Worm (Caenorhabditis elegans) whole organism, young adult: ENCODE data around the gene gtap-2.

ENCODE experiments used
- C06A6.2 ChIP-seq: fragments of 200-800 bp; sonication (Bioruptor generic); conservative IDR thresholded peaks from 2 replicates; pipeline ENCODE4 v1.3.6; 2022; ENCODE audit warnings: missing genetic modification characterization, missing compliant biosample characterization
- C17E4.6 ChIP-seq: fragments of 200-800 bp; sonication (Bioruptor generic); IDR thresholded peaks from 2 replicates; pipeline ENCODE4 v1.3.6; 2022; ENCODE audit warnings: missing genetic modification reagents, missing genetic modification characterization, missing compliant biosample characterization
- F39B2.1 ChIP-seq: fragments of 200-800 bp; sonication (Bioruptor generic); IDR thresholded peaks from 2 replicates; pipeline ENCODE4 v1.3.6; 2022; ENCODE audit warnings: missing genetic modification reagents, missing genetic modification characterization, missing compliant biosample characterization
- F57A8.1 ChIP-seq: fragments of 200-800 bp; sonication (Bioruptor generic); optimal IDR thresholded peaks from 2 replicates; lab custom pipeline; 2018; ENCODE audit warnings: mild to moderate bottlenecking, missing genetic modification characterization, moderate library complexity, missing compliant biosample characterization
- K11D2.4 ChIP-seq: fragments of 200-800 bp; sonication (Bioruptor generic); IDR thresholded peaks from 2 replicates; pipeline ENCODE4 v1.3.6; 2022; ENCODE audit warnings: missing genetic modification reagents, missing genetic modification characterization, missing compliant biosample characterization
- K12H6.12 ChIP-seq: fragments of 200-800 bp; sonication (Bioruptor generic); optimal IDR thresholded peaks from 2 replicates; lab custom pipeline; 2018; ENCODE audit warnings: mild to moderate bottlenecking, missing genetic modification characterization, missing compliant biosample characterization
- Y53G8AR.9 ChIP-seq: fragments of 200-800 bp; sonication (Bioruptor generic); conservative IDR thresholded peaks from 2 replicates; pipeline ENCODE4 v1.3.6; 2022; ENCODE audit warnings: missing genetic modification reagents, missing genetic modification characterization, missing compliant biosample characterization
- Y56A3A.18 ChIP-seq: fragments of 200-800 bp; sonication (Bioruptor generic); IDR thresholded peaks from 2 replicates; pipeline ENCODE4 v1.3.6; 2022; ENCODE audit warnings: missing genetic modification reagents, missing genetic modification characterization, missing compliant biosample characterization
- Y95B8A.8 ChIP-seq: fragments of 200-800 bp; sonication (Bioruptor generic); IDR thresholded peaks from 2 replicates; pipeline ENCODE4 v1.3.6; 2022; ENCODE audit warnings: missing genetic modification reagents, missing genetic modification characterization, missing compliant biosample characterization
- ZK185.1 ChIP-seq: sonication (generic microtip); optimal IDR thresholded peaks from 2 replicates; lab custom pipeline; 2016; ENCODE audit warnings: mild to moderate bottlenecking, missing genetic modification characterization, missing compliant biosample characterization; ENCODE audit not compliant: poor library complexity, severe bottlenecking
- ama-1 ChIP-seq, 3 experiments: fragments of 150-350 bp in 1 of 3; sonication (generic microtip) in 2 of 3; optimal IDR thresholded peaks; 2 replicates each; lab custom pipeline; 2014 to 2018; ENCODE audit warnings: missing biosample characterization in 2 of 3, missing genetic modification characterization in 2 of 3, missing genetic modification reagents in 2 of 3
- atf-7 ChIP-seq: sonication (generic microtip); optimal IDR thresholded peaks from 2 replicates; lab custom pipeline; 2017; ENCODE audit warnings: mild to moderate bottlenecking, missing genetic modification characterization, missing compliant biosample characterization
- attf-5 ChIP-seq: fragments of 200-800 bp; sonication (Bioruptor generic); optimal IDR thresholded peaks from 2 replicates; lab custom pipeline; 2018; ENCODE audit warnings: mild to moderate bottlenecking, missing genetic modification characterization, missing compliant biosample characterization
- chd-7 ChIP-seq: sonication (generic microtip); optimal IDR thresholded peaks from 2 replicates; lab custom pipeline; 2016; ENCODE audit warnings: mild to moderate bottlenecking, missing genetic modification characterization, moderate library complexity, missing compliant biosample characterization
- die-1 ChIP-seq: sonication (generic microtip); optimal IDR thresholded peaks from 2 replicates; lab custom pipeline; 2016; ENCODE audit warnings: missing genotype, mild to moderate bottlenecking, missing genetic modification characterization, missing compliant biosample characterization
- dox-1 ChIP-seq: fragments of 200-800 bp; sonication (Bioruptor generic); IDR thresholded peaks from 2 replicates; pipeline ENCODE4 v1.3.6; 2022; ENCODE audit warnings: missing genetic modification reagents, missing genetic modification characterization, missing compliant biosample characterization
- egl-44 ChIP-seq: fragments of 200-800 bp; sonication (Bioruptor generic); IDR thresholded peaks from 2 replicates; pipeline ENCODE4 v1.3.6; 2022; ENCODE audit warnings: missing genetic modification reagents, missing genetic modification characterization, missing compliant biosample characterization
- ets-4 ChIP-seq: fragments of 200-800 bp; sonication (Bioruptor generic); optimal IDR thresholded peaks from 2 replicates; lab custom pipeline; 2018; ENCODE audit warnings: mild to moderate bottlenecking, missing genetic modification characterization, missing compliant biosample characterization
- fkh-3 ChIP-seq: sonication (generic microtip); optimal IDR thresholded peaks from 2 replicates; lab custom pipeline; 2016; ENCODE audit warnings: mild to moderate bottlenecking, missing genetic modification characterization, missing compliant biosample characterization
- him-1 ChIP-seq: sonication (generic microtip); optimal IDR thresholded peaks from 2 replicates; lab custom pipeline; 2016; ENCODE audit warnings: missing genotype, missing genetic modification reagents, missing genetic modification characterization, missing compliant biosample characterization
- hmg-1.2 ChIP-seq: fragments of 200-800 bp; sonication (Bioruptor generic); IDR thresholded peaks from 2 replicates; pipeline ENCODE4 v1.3.6; 2022; ENCODE audit warnings: missing genetic modification reagents, missing genetic modification characterization, missing compliant biosample characterization
- hmg-20 ChIP-seq: fragments of 200-800 bp; sonication (Bioruptor generic); IDR thresholded peaks from 2 replicates; pipeline ENCODE4 v1.3.6; 2022; ENCODE audit warnings: missing genetic modification reagents, missing genetic modification characterization, missing compliant biosample characterization
- hrde-1 ChIP-seq: sonication (generic microtip); optimal IDR thresholded peaks from 2 replicates; lab custom pipeline; 2016; ENCODE audit warnings: missing genetic modification characterization, mild to moderate bottlenecking, missing compliant biosample characterization, moderate library complexity, missing genotype, missing genetic modification reagents, borderline replicate concordance
- hsf-1 ChIP-seq: fragments of 200-800 bp; sonication (Bioruptor generic); IDR thresholded peaks from 2 replicates; pipeline ENCODE4 v1.3.6; 2022; ENCODE audit warnings: missing genetic modification reagents, missing genetic modification characterization, missing compliant biosample characterization
- lag-1 ChIP-seq: fragments of 200-800 bp; sonication (Bioruptor generic); IDR thresholded peaks from 2 replicates; pipeline ENCODE4 v1.3.6; 2022; ENCODE audit warnings: missing genetic modification reagents, missing genetic modification characterization, missing compliant biosample characterization
- let-607 ChIP-seq, 2 experiments: fragments of 200-800 bp in 1 of 2; sonication (Bioruptor generic) in 1 of 2; sonication (generic microtip) in 1 of 2; optimal IDR thresholded peaks; 2 replicates each; lab custom pipeline; 2016 to 2018; ENCODE audit warnings: mild to moderate bottlenecking in 2 of 2, missing compliant biosample characterization in 2 of 2, missing genetic modification characterization in 2 of 2, moderate library complexity in 2 of 2, missing genotype in 1 of 2
- lin-26 ChIP-seq: fragments of 200-800 bp; sonication (Bioruptor generic); IDR thresholded peaks from 2 replicates; pipeline ENCODE4 v1.3.6; 2022; ENCODE audit warnings: missing genetic modification reagents, missing genetic modification characterization, missing compliant biosample characterization
- lin-40 ChIP-seq: sonication (generic microtip); optimal IDR thresholded peaks from 2 replicates; lab custom pipeline; 2016; ENCODE audit warnings: missing genetic modification characterization, mild to moderate bottlenecking, missing compliant biosample characterization, missing genotype, missing genetic modification reagents
- lsl-1 ChIP-seq: fragments of 200-800 bp; sonication (Bioruptor generic); optimal IDR thresholded peaks from 2 replicates; lab custom pipeline; 2018; ENCODE audit warnings: mild to moderate bottlenecking, missing genetic modification characterization, moderate library complexity, missing compliant biosample characterization
- madf-3 ChIP-seq: fragments of 200-800 bp; sonication (Bioruptor generic); IDR thresholded peaks from 2 replicates; pipeline ENCODE4 v1.3.6; 2022; ENCODE audit warnings: missing genetic modification reagents, missing genetic modification characterization, missing compliant biosample characterization
- madf-6 ChIP-seq: fragments of 200-800 bp; sonication (Bioruptor generic); IDR thresholded peaks from 2 replicates; pipeline ENCODE4 v1.3.6; 2022; ENCODE audit warnings: missing genetic modification reagents, missing genetic modification characterization, missing compliant biosample characterization
- mcd-1 ChIP-seq: fragments of 200-800 bp; sonication (Bioruptor generic); IDR thresholded peaks from 2 replicates; pipeline ENCODE4 v1.3.6; 2022; ENCODE audit warnings: missing genetic modification reagents, missing genetic modification characterization, missing compliant biosample characterization
- nfya-1 ChIP-seq: sonication (generic microtip); optimal IDR thresholded peaks from 2 replicates; lab custom pipeline; 2017; ENCODE audit warnings: antibody characterized with exemption, missing compliant biosample characterization, missing genetic modification characterization, borderline replicate concordance; ENCODE audit not compliant: insufficient read depth
- nhr-90 ChIP-seq: sonication (generic microtip); optimal IDR thresholded peaks from 2 replicates; lab custom pipeline; 2016; ENCODE audit warnings: missing genotype, mild to moderate bottlenecking, missing genetic modification characterization, missing compliant biosample characterization
- pbrm-1 ChIP-seq: fragments of 200-800 bp; sonication (Bioruptor generic); IDR thresholded peaks from 2 replicates; pipeline ENCODE4 v1.3.6; 2022; ENCODE audit warnings: missing genetic modification reagents, missing genetic modification characterization, missing compliant biosample characterization
- pha-4 ChIP-seq: fragments of 150-350 bp; sonication (generic microtip); optimal IDR thresholded peaks from 2 replicates; lab custom pipeline; 2014; ENCODE audit warnings: missing biosample characterization, missing genetic modification reagents, missing genetic modification characterization
- rcor-1 ChIP-seq: fragments of 200-800 bp; sonication (Bioruptor generic); IDR thresholded peaks from 2 replicates; pipeline ENCODE4 v1.3.6; 2022; ENCODE audit warnings: missing genetic modification reagents, missing genetic modification characterization, missing compliant biosample characterization
- rec-8 ChIP-seq, 2 experiments: sonication (generic microtip); optimal IDR thresholded peaks; 2 replicates each; lab custom pipeline; 2016; ENCODE audit warnings: mild to moderate bottlenecking in 2 of 2, missing genetic modification characterization in 2 of 2, missing genetic modification reagents in 2 of 2, missing genotype in 2 of 2, missing biosample characterization in 1 of 2, missing compliant biosample characterization in 1 of 2, moderate library complexity in 1 of 2
- rpc-1 ChIP-seq, 2 experiments: fragments of 150-350 bp in 1 of 2; sonication (generic microtip) in 1 of 2; optimal IDR thresholded peaks; 2 replicates each; lab custom pipeline; 2014 to 2018; ENCODE audit warnings: missing biosample characterization in 1 of 2, missing genetic modification characterization in 1 of 2, missing genetic modification reagents in 1 of 2, missing genotype in 1 of 2
- sea-2 ChIP-seq: fragments of 200-800 bp; sonication (Bioruptor generic); IDR thresholded peaks from 2 replicates; pipeline ENCODE4 v1.3.6; 2022; ENCODE audit warnings: missing genetic modification characterization, missing compliant biosample characterization
- tbx-9 ChIP-seq: sonication (generic microtip); optimal IDR thresholded peaks from 2 replicates; lab custom pipeline; 2016; ENCODE audit warnings: borderline replicate concordance, missing genetic modification characterization, inconsistent platforms, missing compliant biosample characterization
- unc-62 ChIP-seq: fragments of 150-350 bp; optimal IDR thresholded peaks from 2 replicates; lab custom pipeline; 2014; ENCODE audit warnings: missing biosample characterization, missing genetic modification reagents, missing genetic modification characterization
- zim-3 ChIP-seq: sonication (generic microtip); optimal IDR thresholded peaks from 2 replicates; lab custom pipeline; 2017; ENCODE audit warnings: mild to moderate bottlenecking, missing genetic modification characterization, moderate library complexity, missing compliant biosample characterization
- ztf-18 ChIP-seq: sonication (generic microtip); optimal IDR thresholded peaks from 2 replicates; lab custom pipeline; 2016; ENCODE audit warnings: missing genotype, mild to moderate bottlenecking, missing genetic modification characterization, missing compliant biosample characterization
- ztf-28 ChIP-seq: fragments of 200-800 bp; sonication (Bioruptor generic); IDR thresholded peaks from 2 replicates; pipeline ENCODE4 v1.3.6; 2022; ENCODE audit warnings: missing genetic modification reagents, missing genetic modification characterization, missing compliant biosample characterization
- ztf-6 ChIP-seq: fragments of 200-800 bp; sonication (Bioruptor generic); IDR thresholded peaks from 2 replicates; pipeline ENCODE4 v1.3.6; 2022; ENCODE audit warnings: missing genetic modification reagents, missing genetic modification characterization, missing compliant biosample characterization

gtap-2 gene

ce11 chrIII:9780665-9781304, 27.6 kb upstream of the gtap-2 start, which contains the start of gene vha-1 (continued):
- TF ChIP-seq die-1 (tag; lab: Kevin White, UChicago) (peak; percentile 30), rpc-1 (optimal IDR thresholded peaks at IDR 0.05; lab: Kevin White, UChicago) (no peak), rpc-1 (tag; optimal IDR thresholded peaks at IDR 0.05; lab: Kevin White, UChicago) (no peak), chd-7 (tag; lab: Kevin White, UChicago) (no peak), hrde-1 (tag; lab: Kevin White, UChicago) (no peak), ama-1 (optimal IDR thresholded peaks at IDR 0.05; lab: Kevin White, UChicago) (peak; percentile 55), ama-1 (GFP tag; optimal IDR thresholded peaks at IDR 0.05; lab: Kevin White, UChicago) (peak in 1 of 2 experiments; percentile 4), mcd-1 (peak; percentile 97), rcor-1 (GFP tag; lab: Robert Waterston, UW) (peak; percentile 77; the same call in 1 of the 2 replicates), Y95B8A.8 (GFP tag; lab: Robert Waterston, UW) (no peak), nhr-90 (tag; lab: Kevin White, UChicago) (peak; percentile 76), pbrm-1 (GFP tag; lab: Robert Waterston, UW) (peak; percentile 63), K11D2.4 (GFP tag; lab: Robert Waterston, UW) (peak; percentile 40; the same call in 1 of the 2 replicates), hmg-20 (GFP tag; lab: Robert Waterston, UW) (no peak), F39B2.1 (GFP tag; lab: Robert Waterston, UW) (no peak), Y56A3A.18 (GFP tag; lab: Robert Waterston, UW) (no peak), ztf-18 (tag; lab: Kevin White, UChicago) (peak; percentile 51), attf-5 (GFP tag; lab: Kevin White, UChicago) (peak; percentile 95), let-607 (tag; optimal IDR thresholded peaks at IDR 0.05; lab: Kevin White, UChicago) (peak; percentile 87 to 91), C06A6.2 (GFP tag; lab: Robert Waterston, UW) (no peak; the same call in 1 of the 2 replicates), lin-40 (tag; lab: Kevin White, UChicago) (peak; percentile 76), zim-3 (no peak), ztf-6 (GFP tag; lab: Robert Waterston, UW) (0 out of 2 replicates have a peak, but pooled peaks have one; percentile 45), fkh-3 (tag; lab: Kevin White, UChicago) (no peak), him-1 (tag; lab: Kevin White, UChicago) (no peak), ZK185.1 (tag; lab: Kevin White, UChicago) (peak; percentile 26), tbx-9 (no peak), F57A8.1 (GFP tag; lab: Kevin White, UChicago) (no peak), ztf-28 (GFP tag; lab: Robert Waterston, UW) (no peak), atf-7 (tag; lab: Kevin White, UChicago) (peak; percentile 8), hmg-1.2 (GFP tag; lab: Robert Waterston, UW) (peak; percentile 41; the same call in 1 of the 2 replicates), C17E4.6 (GFP tag; lab: Robert Waterston, UW) (no peak), ets-4 (peak; percentile 34), lag-1 (GFP tag; lab: Robert Waterston, UW) (no peak), Y53G8AR.9 (GFP tag; lab: Robert Waterston, UW) (peak; percentile 63), hsf-1 (GFP tag; lab: Robert Waterston, UW) (no peak), lsl-1 (GFP tag; lab: Kevin White, UChicago) (peak; percentile 67), unc-62 (GFP tag; lab: Kevin White, UChicago) (peak; percentile 18), nfya-1 (tag; lab: Kevin White, UChicago) (no peak), K12H6.12 (tag; lab: Kevin White, UChicago) (peak; percentile 64), madf-6 (peak; percentile 38; the same call in 1 of the 2 replicates), dox-1 (GFP tag; lab: Robert Waterston, UW) (peak; percentile 88), lin-26 (GFP tag; lab: Robert Waterston, UW) (peak; percentile 75), madf-3 (GFP tag; lab: Robert Waterston, UW) (peak; percentile 100), pha-4 (tag; lab: Kevin White, UChicago) (peak; percentile 92), rec-8 (tag; optimal IDR thresholded peaks at IDR 0.05; lab: Kevin White, UChicago) (no peak), sea-2 (GFP tag; lab: Robert Waterston, UW) (no peak), egl-44 (no peak)
